Fruit fly (Drosophila melanogaster): ENCODE data around the gene Ugt37B1.

dm6 chr2L:6271384-6271783 is 46.5 kb downstream of the Ugt37B1 start:
- TF ChIP-seq CTCF (optimal IDR thresholded peaks at IDR 0.05) (no peak), CG8478 (optimal IDR thresholded peaks at IDR 0.05) (no peak)
